Fruit fly (Drosophila melanogaster): ENCODE data around the gene CG34279.

- TF ChIP-seq toe (GFP tag; optimal IDR thresholded peaks at IDR 0.05) (no peak), CG11617 (GFP tag; optimal IDR thresholded peaks at IDR 0.05) (no peak), tj (GFP tag; optimal IDR thresholded peaks at IDR 0.05) (no peak), pad (GFP tag; optimal IDR thresholded peaks at IDR 0.05) (no peak), CG5204 (GFP tag; optimal IDR thresholded peaks at IDR 0.05) (no peak), kay (GFP tag; ENCODE audit: borderline replicate concordance) (no peak), CG7045 (GFP tag; optimal IDR thresholded peaks at IDR 0.05) (no peak), Crg-1 (GFP tag; optimal IDR thresholded peaks at IDR 0.05) (no peak), CG1620 (GFP tag; optimal IDR thresholded peaks at IDR 0.05) (no peak), CG33017 (tag; optimal IDR thresholded peaks at IDR 0.05) (no peak), CG12768 (GFP tag; optimal IDR thresholded peaks at IDR 0.05) (no peak)
Observed at dm6 chr3R:17433117-17433516, 30.0 kb upstream of the CG34279 start.
